Worm (Caenorhabditis elegans): ENCODE measurements around the gene srx-22.

srx-22 gene

DNA sequence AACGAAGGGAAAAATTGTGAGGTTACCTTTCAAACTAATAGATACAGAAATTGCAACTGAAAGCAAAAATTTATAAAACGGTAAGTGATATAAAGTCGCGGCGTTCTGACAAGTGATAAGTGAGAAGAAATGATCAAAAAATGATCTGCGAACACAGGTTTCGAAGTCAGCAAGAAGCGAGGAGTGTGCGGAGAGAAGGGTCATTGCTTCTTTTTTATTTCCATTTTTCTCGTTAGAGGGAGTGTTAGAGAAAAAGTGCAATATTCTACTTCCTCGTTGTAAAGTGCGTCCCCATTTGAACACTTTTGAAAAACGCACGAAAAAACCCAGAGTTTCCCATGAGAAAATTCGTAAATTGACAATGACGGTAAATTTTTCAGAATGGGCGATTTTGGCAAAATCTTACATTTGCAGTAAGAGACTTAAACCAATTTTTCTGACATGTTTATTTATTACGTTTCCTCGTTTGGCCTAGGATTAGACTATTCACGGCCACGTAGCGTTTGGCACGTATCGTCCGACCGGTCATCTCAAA, 3.1 kb upstream of the srx-22 start, which contains the start of the genes fbxa-72 and srx-21:
fbxa-72 (minus strand) TSS at position 204 of the 535 bp plus-strand sequence.
srx-21 (plus strand) TSS at position 485 of the 535 bp plus-strand sequence.
- TF ChIP-seq klf-2 (GFP tag; conservative IDR thresholded peaks at IDR 0.05) (no peak), cog-1 (tag; optimal IDR thresholded peaks at IDR 0.05) (no peak), med-1 (GFP tag; optimal IDR thresholded peaks at IDR 0.05; ENCODE audit: insufficient read depth) (no peak), flt-1 (GFP tag; IDR thresholded peaks at IDR 0.05) (no peak), tab-1 (GFP tag; IDR thresholded peaks at IDR 0.05) (no peak), ref-1 (GFP tag; conservative IDR thresholded peaks at IDR 0.05) (no peak), ztf-29 (GFP tag; IDR thresholded peaks at IDR 0.05) (no peak), ztf-23 (GFP tag; IDR thresholded peaks at IDR 0.05) (no peak), T22C8.4 (GFP tag; IDR thresholded peaks at IDR 0.05) (no peak)

DNA sequence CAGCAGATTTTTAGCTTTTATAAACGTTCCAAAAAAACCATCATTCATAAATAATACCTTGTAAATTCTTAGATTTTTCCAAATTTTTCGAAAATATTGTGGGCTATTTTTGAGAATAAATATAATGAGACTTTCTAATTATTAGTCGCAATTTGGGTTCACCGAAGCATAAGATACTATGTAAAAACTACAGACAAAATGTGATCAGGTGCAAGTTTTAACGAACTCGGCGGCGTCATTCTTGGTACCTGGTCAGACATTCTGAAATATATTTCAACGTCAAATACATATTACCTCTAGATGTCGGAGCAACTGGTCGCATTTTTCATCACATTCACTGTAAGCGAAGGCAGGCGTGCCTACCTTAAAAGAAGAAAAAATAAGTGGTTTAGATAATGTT, 2.3 kb downstream of the srx-22 start, which contains the start of gene srx-23:
srx-23 (plus strand) TSS at position 301 of the 400 bp plus-strand sequence.
- TF ChIP-seq med-1 (GFP tag; optimal IDR thresholded peaks at IDR 0.05; ENCODE audit: insufficient read depth), result no peak
- TF ChIP-seq T22C8.4 (GFP tag; IDR thresholded peaks at IDR 0.05), result no peak
- TF ChIP-seq flt-1 (GFP tag; IDR thresholded peaks at IDR 0.05), result no peak
- no peak for TF ChIP-seq tab-1 (GFP tag; IDR thresholded peaks at IDR 0.05)
- TF ChIP-seq ztf-29 (GFP tag; IDR thresholded peaks at IDR 0.05), result no peak
- TF ChIP-seq ztf-23 (GFP tag; IDR thresholded peaks at IDR 0.05), result no peak
- TF ChIP-seq cog-1 (tag; optimal IDR thresholded peaks at IDR 0.05), result no peak
- TF ChIP-seq klf-2 (GFP tag; conservative IDR thresholded peaks at IDR 0.05), result no peak
- TF ChIP-seq ref-1 (GFP tag; conservative IDR thresholded peaks at IDR 0.05), result no peak

DNA sequence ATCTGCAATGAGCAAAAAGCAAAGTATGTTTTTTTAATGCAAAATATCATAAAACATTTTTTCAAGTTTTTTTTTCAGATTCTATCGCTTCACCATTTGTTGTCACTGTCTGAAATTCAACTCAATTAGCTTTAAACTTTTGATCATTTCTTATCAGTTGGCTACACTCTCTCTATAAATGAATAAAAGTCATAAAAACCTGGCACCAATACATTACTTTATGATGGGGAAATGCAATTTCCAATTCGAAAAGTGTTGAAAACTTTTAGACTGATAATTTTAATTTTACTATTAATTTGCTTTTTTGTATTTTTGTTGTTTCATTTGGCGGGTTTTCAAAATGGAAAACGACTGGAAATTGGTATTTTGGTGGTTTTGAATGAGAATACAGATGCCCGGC, 4.1 kb downstream of the srx-22 start, which contains the start of gene F31F4.1:
F31F4.1 (plus strand) TSS at position 203 of the 400 bp plus-strand sequence.
- TF ChIP-seq klf-2 (GFP tag; conservative IDR thresholded peaks at IDR 0.05), result no peak
- no peak for TF ChIP-seq flt-1 (GFP tag; IDR thresholded peaks at IDR 0.05)
- TF ChIP-seq tab-1 (GFP tag; IDR thresholded peaks at IDR 0.05), result no peak
- no peak for TF ChIP-seq ztf-29 (GFP tag; IDR thresholded peaks at IDR 0.05)
- no peak for TF ChIP-seq ztf-23 (GFP tag; IDR thresholded peaks at IDR 0.05)
- no peak for TF ChIP-seq T22C8.4 (GFP tag; IDR thresholded peaks at IDR 0.05)
- no peak for TF ChIP-seq med-1 (GFP tag; optimal IDR thresholded peaks at IDR 0.05; ENCODE audit: insufficient read depth)
- no peak for TF ChIP-seq cog-1 (tag; optimal IDR thresholded peaks at IDR 0.05)
- TF ChIP-seq ref-1 (GFP tag; conservative IDR thresholded peaks at IDR 0.05), result no peak

DNA sequence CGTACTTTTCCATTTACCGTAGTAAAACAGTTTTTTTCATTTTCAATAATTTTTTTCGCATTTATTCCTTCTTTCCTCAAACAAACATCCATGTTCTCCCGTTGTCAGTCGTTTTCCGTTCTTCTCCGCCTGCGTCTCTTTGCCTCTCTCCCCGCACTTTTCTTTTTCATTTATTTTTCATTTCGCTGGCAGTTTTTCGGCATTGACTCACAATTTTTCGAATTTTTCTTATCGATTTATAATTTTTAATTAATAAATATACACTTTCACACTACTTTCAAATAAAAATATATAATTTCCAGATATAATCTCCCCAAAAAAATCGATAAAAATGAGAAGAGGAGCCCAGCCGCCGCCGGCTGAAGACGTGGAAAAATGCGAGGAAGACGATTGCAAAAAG, 7.6 kb downstream of the srx-22 start, which contains the start of gene H25P19.1:
H25P19.1 (plus strand) TSS at position 301 of the 400 bp plus-strand sequence.
- TF ChIP-seq ref-1 (GFP tag; conservative IDR thresholded peaks at IDR 0.05) (no peak), T22C8.4 (GFP tag; IDR thresholded peaks at IDR 0.05) (no peak), klf-2 (GFP tag; conservative IDR thresholded peaks at IDR 0.05) (no peak), flt-1 (GFP tag; IDR thresholded peaks at IDR 0.05) (no peak), ztf-23 (GFP tag; IDR thresholded peaks at IDR 0.05) (no peak), med-1 (GFP tag; optimal IDR thresholded peaks at IDR 0.05; ENCODE audit: insufficient read depth) (no peak), cog-1 (tag; optimal IDR thresholded peaks at IDR 0.05) (no peak), ztf-29 (GFP tag; IDR thresholded peaks at IDR 0.05) (no peak), tab-1 (GFP tag; IDR thresholded peaks at IDR 0.05) (no peak)

DNA sequence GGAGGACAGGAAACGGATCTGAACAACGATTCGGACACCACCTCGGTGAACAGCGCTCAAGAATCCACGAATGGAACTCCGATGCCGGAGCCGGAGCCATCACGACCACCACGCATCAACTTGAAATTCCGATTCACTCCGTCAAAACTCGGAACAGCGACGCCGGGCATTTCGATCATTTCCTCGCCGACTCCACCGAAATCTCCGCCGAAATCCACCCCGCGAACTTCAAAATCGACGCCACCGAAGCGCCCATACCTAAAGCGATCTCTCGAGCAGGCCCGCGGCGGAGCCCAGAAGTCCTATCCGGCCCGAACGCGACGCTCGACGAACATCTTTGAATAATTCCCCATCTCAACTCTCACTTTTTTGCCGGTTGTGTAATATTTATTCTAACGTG, 9.8 kb downstream of the srx-22 start:
- no peak for TF ChIP-seq flt-1 (GFP tag; IDR thresholded peaks at IDR 0.05)

DNA sequence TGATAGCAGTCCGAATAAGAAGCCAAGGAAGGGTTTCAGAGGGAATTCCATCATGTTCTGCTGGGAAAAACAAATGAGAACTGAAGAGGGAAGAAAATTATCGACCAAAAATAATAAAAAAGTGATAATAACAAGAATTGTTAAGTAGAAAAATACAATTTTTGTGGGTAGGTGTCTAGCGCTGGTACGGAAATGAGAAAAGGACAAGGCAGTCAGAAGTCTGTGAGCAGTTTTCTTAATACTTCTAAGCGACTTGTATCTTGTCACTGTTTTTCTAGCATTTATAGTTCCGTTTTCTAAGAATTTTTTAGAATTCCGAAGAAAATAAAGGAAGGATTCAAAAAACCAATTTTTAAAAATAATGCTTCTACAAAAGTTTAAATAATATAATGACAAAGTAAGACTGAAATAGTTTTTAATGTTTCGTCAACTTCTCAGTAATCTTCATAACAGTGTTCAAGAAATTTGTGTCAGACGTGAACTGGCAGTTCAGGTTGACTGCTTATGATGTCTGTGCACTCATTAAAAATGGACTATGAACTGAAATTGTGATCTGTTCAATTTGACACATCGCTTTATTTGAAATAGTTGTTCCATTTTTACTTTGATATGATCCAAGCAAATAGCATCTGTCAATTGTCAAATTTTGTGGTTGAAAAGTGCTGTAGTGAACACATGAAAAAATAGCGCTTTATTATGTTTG, 13.1 kb downstream of the srx-22 start, which contains the start of gene srx-4:
srx-4 (minus strand) TSS at position 51 of the 703 bp plus-strand sequence.
- no peak for TF ChIP-seq tab-1 (GFP tag; IDR thresholded peaks at IDR 0.05)
- no peak for TF ChIP-seq ref-1 (GFP tag; conservative IDR thresholded peaks at IDR 0.05)
- no peak for TF ChIP-seq klf-2 (GFP tag; conservative IDR thresholded peaks at IDR 0.05)
- TF ChIP-seq ztf-23 (GFP tag; IDR thresholded peaks at IDR 0.05), result no peak
- no peak for TF ChIP-seq ztf-29 (GFP tag; IDR thresholded peaks at IDR 0.05)
- no peak for TF ChIP-seq flt-1 (GFP tag; IDR thresholded peaks at IDR 0.05)
- TF ChIP-seq med-1 (GFP tag; optimal IDR thresholded peaks at IDR 0.05; ENCODE audit: insufficient read depth), result no peak
- TF ChIP-seq T22C8.4 (GFP tag; IDR thresholded peaks at IDR 0.05), result no peak
- TF ChIP-seq cog-1 (tag; optimal IDR thresholded peaks at IDR 0.05), result no peak

DNA sequence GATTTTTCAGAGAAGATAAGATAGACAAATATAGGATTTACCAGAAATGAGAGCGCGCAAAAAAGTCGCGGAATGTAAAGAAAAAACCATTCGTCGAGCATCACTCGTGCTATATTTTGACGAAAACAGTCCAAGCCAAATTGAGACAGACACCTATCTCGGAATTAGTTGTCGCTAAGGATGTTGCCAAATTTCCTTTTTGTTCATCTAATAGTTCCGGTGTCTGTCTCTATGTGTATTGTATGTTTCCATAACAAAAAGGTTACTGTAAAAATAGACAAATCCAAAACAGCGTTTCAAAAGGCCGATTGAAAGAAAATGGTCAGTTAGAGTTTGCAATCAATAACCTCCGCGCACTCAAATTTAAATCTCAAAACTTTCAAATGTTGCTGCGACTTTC, 14.9 kb downstream of the srx-22 start, which contains the start of gene srj-53:
srj-53 (minus strand) TSS at position 101 of the 400 bp plus-strand sequence.
- TF ChIP-seq flt-1 (GFP tag; IDR thresholded peaks at IDR 0.05) (no peak), ref-1 (GFP tag; conservative IDR thresholded peaks at IDR 0.05) (no peak), klf-2 (GFP tag; conservative IDR thresholded peaks at IDR 0.05) (no peak), tab-1 (GFP tag; IDR thresholded peaks at IDR 0.05) (no peak)

DNA sequence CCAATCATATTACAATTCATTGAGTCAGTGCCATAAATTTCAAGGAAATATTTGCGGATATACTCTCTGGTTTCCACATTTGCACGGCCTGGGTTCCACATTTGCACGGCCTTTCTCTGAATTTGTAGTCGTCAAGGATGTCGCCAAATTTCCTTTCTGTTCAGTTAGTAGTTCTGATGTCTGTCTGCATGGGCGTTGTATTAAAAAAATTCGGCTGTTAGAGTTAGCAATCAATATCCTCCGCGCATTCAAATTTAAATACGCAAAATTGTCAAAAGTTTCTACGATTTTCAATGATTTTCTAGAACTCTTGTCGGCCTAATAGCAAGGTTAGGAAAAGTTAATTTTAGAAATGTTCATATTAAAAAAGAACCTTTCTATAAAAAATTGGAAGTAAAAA, 16.2 kb downstream of the srx-22 start, which contains the start of gene srj-52:
srj-52 (minus strand) TSS at position 101 of the 400 bp plus-strand sequence.
- TF ChIP-seq ztf-29 (GFP tag; IDR thresholded peaks at IDR 0.05), result no peak
- TF ChIP-seq med-1 (GFP tag; optimal IDR thresholded peaks at IDR 0.05; ENCODE audit: insufficient read depth), result no peak
- no peak for TF ChIP-seq ref-1 (GFP tag; conservative IDR thresholded peaks at IDR 0.05)
- TF ChIP-seq klf-2 (GFP tag; conservative IDR thresholded peaks at IDR 0.05), result no peak
- no peak for TF ChIP-seq T22C8.4 (GFP tag; IDR thresholded peaks at IDR 0.05)
- TF ChIP-seq ztf-23 (GFP tag; IDR thresholded peaks at IDR 0.05), result no peak
- TF ChIP-seq cog-1 (tag; optimal IDR thresholded peaks at IDR 0.05), result no peak
- no peak for TF ChIP-seq flt-1 (GFP tag; IDR thresholded peaks at IDR 0.05)
- TF ChIP-seq tab-1 (GFP tag; IDR thresholded peaks at IDR 0.05), result no peak

DNA sequence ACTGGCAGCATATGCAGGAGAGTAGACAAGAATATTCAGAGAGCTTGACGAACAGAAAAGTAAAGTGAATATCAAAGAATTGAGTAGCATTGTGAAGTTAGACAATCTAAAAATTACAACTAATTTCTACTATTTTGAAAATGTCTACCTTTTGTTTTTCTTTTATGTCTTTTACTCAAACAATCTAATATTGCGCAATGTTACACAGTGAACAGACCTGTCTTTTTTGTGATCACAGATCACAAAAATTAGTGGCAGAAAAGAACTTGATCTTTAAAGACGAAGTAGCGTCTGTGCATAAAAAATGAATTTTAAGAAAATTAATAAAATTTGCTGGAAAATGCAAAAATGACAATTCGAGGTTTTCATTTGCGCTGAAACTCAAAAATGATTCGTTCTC, 19.3 kb downstream of the srx-22 start:
- TF ChIP-seq cog-1 (tag; optimal IDR thresholded peaks at IDR 0.05) (no peak), med-1 (GFP tag; optimal IDR thresholded peaks at IDR 0.05; ENCODE audit: insufficient read depth) (no peak), tab-1 (GFP tag; IDR thresholded peaks at IDR 0.05) (no peak), ref-1 (GFP tag; conservative IDR thresholded peaks at IDR 0.05) (no peak), T22C8.4 (GFP tag; IDR thresholded peaks at IDR 0.05) (no peak), flt-1 (GFP tag; IDR thresholded peaks at IDR 0.05) (no peak), klf-2 (GFP tag; conservative IDR thresholded peaks at IDR 0.05) (no peak), ztf-29 (GFP tag; IDR thresholded peaks at IDR 0.05) (no peak), ztf-23 (GFP tag; IDR thresholded peaks at IDR 0.05) (no peak)
